Worm (Caenorhabditis elegans): ENCODE results near the gene dpyd-1.

The dpyd-1 gene

DNA sequence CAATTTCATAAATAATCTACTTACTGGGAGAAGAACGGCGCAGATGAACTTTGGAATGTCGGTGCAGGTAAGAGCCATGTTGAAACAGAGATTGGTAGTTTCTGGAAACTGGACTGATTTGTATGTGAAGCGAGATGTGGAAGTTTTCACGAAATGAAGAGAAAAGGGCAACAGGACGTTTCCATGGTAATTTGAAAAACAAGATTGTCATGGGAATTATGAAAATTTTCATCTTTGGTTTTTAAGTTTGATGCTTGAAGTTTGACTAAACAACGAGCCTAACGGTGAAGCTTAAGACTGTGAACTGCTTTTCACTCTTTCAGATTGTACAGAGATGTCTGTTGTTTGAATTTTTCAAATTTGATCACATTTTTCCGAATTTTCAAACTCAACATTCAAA lies 44.6 kb downstream of the dpyd-1 start, which contains the start of gene T23F2.3:
Gene T23F2.3, minus strand, starts transcription at position 101 of the 400 bp plus-strand sequence.
- TF ChIP-seq ceh-39 (tag; optimal IDR thresholded peaks at IDR 0.05) (no peak), mep-1 (tag; optimal IDR thresholded peaks at IDR 0.05) (no peak), pha-4 (tag; optimal IDR thresholded peaks at IDR 0.05) (no peak), unc-39 (tag; optimal IDR thresholded peaks at IDR 0.05) (no peak), mls-2 (tag; optimal IDR thresholded peaks at IDR 0.05) (no peak), tbx-8 (GFP tag; optimal IDR thresholded peaks at IDR 0.05) (no peak), ceh-83 (GFP tag; optimal IDR thresholded peaks at IDR 0.05) (no peak), snpc-4 (tag; optimal IDR thresholded peaks at IDR 0.05) (no peak), elt-1 (tag; optimal IDR thresholded peaks at IDR 0.05; ENCODE audit: borderline replicate concordance, insufficient read depth) (no peak)

DNA sequence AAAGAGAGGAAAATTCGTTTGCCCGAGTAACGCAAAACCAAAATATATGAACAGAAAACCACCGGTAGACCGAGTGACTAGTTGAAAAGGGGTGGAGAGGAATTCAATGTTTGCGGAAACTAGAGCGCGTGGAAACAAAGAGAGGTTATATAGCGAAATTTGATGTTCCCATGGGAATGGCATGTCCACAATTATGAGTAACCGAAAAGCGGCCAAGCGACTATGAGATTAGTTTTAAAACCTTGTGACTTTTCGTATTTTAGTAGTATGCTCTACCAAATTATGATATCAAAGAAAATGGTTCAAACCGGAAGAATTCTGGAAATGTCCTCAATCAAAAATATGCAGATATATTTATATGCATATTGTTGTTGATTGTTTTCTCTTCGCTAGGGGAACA lies 45.0 kb downstream of the dpyd-1 start:
- peak; percentile 35 for TF ChIP-seq ces-1 (GFP tag; optimal IDR thresholded peaks at IDR 0.05)
- TF ChIP-seq snpc-4 (tag; optimal IDR thresholded peaks at IDR 0.05), result no peak

DNA sequence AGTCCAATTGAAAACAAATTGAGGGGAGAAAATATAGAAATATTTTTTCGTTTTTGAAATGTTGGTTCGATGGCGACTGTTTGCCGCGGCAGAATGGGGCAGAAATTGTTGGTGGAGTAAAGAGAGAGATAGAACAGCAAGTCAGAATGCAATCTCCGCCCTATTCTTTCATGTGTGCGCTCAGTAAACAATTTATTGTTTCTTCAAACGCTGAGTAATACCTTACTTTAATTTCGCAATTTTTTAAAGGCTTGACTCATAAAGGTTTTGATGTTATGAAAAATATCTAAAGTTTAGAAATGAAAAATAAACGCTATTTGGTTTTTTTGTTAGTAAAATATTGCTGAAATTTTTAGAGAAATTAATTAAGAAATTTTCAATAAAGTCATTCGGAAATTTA lies 46.7 kb downstream of the dpyd-1 start:
- TF ChIP-seq ham-2 (GFP tag; optimal IDR thresholded peaks at IDR 0.05), result no peak
- TF ChIP-seq tbx-8 (GFP tag; optimal IDR thresholded peaks at IDR 0.05), result no peak
- no peak for TF ChIP-seq unc-62 (GFP tag; optimal IDR thresholded peaks at IDR 0.05)
- TF ChIP-seq bed-3 (GFP tag; optimal IDR thresholded peaks at IDR 0.05), result no peak
- TF ChIP-seq ces-1 (GFP tag; optimal IDR thresholded peaks at IDR 0.05), result peak; percentile 31

DNA sequence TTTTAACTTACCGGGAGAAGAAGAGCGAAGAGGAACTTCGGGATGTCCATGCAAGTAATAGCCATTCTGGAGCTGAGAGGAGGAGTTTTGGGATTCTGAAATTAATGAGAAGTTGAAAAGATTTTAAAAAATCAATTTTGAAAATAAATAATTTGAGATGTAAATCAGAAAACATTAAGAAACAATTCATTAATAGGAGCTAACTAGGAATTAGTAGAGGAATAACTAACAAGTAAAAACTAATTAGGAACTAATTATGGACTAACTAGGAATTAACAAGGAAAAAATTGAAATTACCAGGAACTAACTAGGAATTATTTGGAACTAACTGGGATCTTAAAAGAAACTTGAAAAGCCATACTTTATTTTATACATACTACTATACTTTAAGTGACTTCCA lies 47.3 kb downstream of the dpyd-1 start, which contains the start of gene T23F2.4:
Gene T23F2.4, minus strand, starts transcription at position 101 of the 400 bp plus-strand sequence.
- no peak for TF ChIP-seq M03D4.4 (tag; optimal IDR thresholded peaks at IDR 0.05)
- no peak for TF ChIP-seq mls-2 (tag; optimal IDR thresholded peaks at IDR 0.05)
- no peak for TF ChIP-seq ham-2 (GFP tag; optimal IDR thresholded peaks at IDR 0.05)
- TF ChIP-seq ztf-11 (tag; optimal IDR thresholded peaks at IDR 0.05), result no peak

DNA sequence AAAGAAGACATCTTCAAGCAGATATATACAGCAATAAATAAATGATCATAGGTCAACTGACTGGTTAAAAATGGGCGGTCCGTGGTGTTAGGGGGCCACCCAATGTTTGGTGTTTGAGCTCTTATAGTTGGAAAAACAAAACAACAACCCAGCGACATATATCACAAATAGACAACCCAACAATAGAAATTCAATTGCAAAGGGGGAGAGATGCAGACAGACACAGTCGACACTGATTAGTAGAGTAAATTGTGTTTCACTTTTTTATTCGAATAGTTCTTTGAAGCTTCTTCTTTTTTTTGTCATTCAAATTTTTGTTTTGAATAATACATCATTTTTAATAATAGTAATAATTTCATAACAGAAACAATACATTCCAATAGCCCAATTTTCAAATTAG lies 47.8 kb downstream of the dpyd-1 start:
- TF ChIP-seq ces-1 (GFP tag; optimal IDR thresholded peaks at IDR 0.05) (peak; percentile 92), drap-1 (GFP tag; optimal IDR thresholded peaks at IDR 0.05) (no peak)

DNA sequence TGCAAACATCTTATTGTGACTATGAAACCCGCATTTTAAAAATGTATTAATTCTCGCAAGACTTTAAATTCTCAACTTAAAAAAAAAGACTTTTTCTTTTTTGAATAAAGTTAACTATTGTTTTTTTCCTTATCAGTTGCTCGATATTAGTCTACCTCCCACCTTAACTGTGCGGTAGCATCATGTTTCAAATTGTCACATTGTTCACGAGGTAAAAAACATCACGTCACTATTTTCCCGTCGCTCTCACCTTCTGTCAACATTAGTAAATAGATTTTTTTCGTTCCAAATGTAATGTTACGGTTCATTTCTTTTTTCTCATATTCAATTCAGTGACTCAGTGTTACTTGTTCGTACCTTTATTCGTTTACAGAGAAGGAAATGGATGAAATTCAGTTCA lies 48.7 kb downstream of the dpyd-1 start:
- no peak for TF ChIP-seq lin-32 (GFP tag; optimal IDR thresholded peaks at IDR 0.05)
- no peak for TF ChIP-seq lin-13 (tag; optimal IDR thresholded peaks at IDR 0.05)
- TF ChIP-seq ham-2 (GFP tag; optimal IDR thresholded peaks at IDR 0.05), result no peak
- no peak for TF ChIP-seq zip-8 (tag; optimal IDR thresholded peaks at IDR 0.05)
- TF ChIP-seq nhr-12 (tag; optimal IDR thresholded peaks at IDR 0.05), result no peak
- no peak for TF ChIP-seq flh-1 (GFP tag; optimal IDR thresholded peaks at IDR 0.05)
- no peak for TF ChIP-seq bed-3 (GFP tag; optimal IDR thresholded peaks at IDR 0.05)
- TF ChIP-seq ces-1 (GFP tag; optimal IDR thresholded peaks at IDR 0.05), result no peak
- TF ChIP-seq sptf-1 (tag; optimal IDR thresholded peaks at IDR 0.05), result no peak
- no peak for TF ChIP-seq elt-1 (tag; optimal IDR thresholded peaks at IDR 0.05; ENCODE audit: borderline replicate concordance, insufficient read depth)
- no peak for TF ChIP-seq nhr-237 (tag; optimal IDR thresholded peaks at IDR 0.05)
- TF ChIP-seq pha-4 (tag; optimal IDR thresholded peaks at IDR 0.05), result no peak
- TF ChIP-seq ceh-83 (GFP tag; optimal IDR thresholded peaks at IDR 0.05), result no peak
- no peak for TF ChIP-seq drap-1 (GFP tag; optimal IDR thresholded peaks at IDR 0.05)
- TF ChIP-seq sem-2 (GFP tag; optimal IDR thresholded peaks at IDR 0.05), result no peak
- no peak for TF ChIP-seq ceh-43 (GFP tag; optimal IDR thresholded peaks at IDR 0.05)
- TF ChIP-seq M03D4.4 (tag; optimal IDR thresholded peaks at IDR 0.05), result no peak
- TF ChIP-seq elt-3 (tag; optimal IDR thresholded peaks at IDR 0.05), result no peak
- TF ChIP-seq nhr-28 (tag; optimal IDR thresholded peaks at IDR 0.05), result no peak
- no peak for TF ChIP-seq hlh-1 (tag; optimal IDR thresholded peaks at IDR 0.05)

DNA sequence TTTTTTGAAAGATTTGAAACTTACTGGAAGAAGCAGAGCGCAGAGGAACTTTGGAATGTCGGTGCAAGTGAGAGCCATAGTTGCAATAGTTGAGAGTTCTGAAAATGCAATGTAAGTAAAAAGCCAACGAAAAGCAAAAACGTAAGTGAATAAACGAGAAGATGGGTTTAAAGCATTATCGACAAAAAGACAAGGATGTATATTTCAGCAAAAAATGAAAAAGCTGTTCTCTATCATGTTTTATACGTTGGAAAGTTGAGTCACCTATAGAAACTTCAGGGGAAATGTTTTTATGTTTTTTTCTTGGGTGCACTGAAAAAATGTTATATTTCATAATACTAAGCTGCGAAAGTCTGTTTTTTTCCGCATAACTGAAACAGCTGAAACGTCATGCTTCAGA lies 49.4 kb downstream of the dpyd-1 start, which contains the start of gene T23F2.5:
Gene T23F2.5, minus strand, starts transcription at position 101 of the 400 bp plus-strand sequence.
- TF ChIP-seq hlh-1 (tag; optimal IDR thresholded peaks at IDR 0.05) (no peak), lin-32 (GFP tag; optimal IDR thresholded peaks at IDR 0.05) (no peak), M03D4.4 (tag; optimal IDR thresholded peaks at IDR 0.05) (no peak), pha-4 (tag; optimal IDR thresholded peaks at IDR 0.05) (no peak)

Data from whole organism, mixed stage, embryonic.